Fruit fly (Drosophila melanogaster) whole organism, adult: ENCODE data around the gene nero.

Source experiments
- CG12768 ChIP-seq: fragments of 200-800 bp; sonication (Bioruptor generic); optimal IDR thresholded peaks from 2 replicates; lab custom pipeline; 2017; ENCODE audit warnings: missing biosample characterization, missing genetic modification characterization, mild to moderate bottlenecking, moderate library complexity, missing genetic modification reagents
- CG14711 ChIP-seq: fragments of 200-800 bp; sonication (Bioruptor generic); optimal IDR thresholded peaks from 2 replicates; lab custom pipeline; 2018; ENCODE audit warnings: missing biosample characterization, mild to moderate bottlenecking, missing genetic modification characterization, moderate library complexity
- CG1620 ChIP-seq: fragments of 200-800 bp; sonication (Bioruptor generic); optimal IDR thresholded peaks from 2 replicates; lab custom pipeline; 2016; ENCODE audit warnings: missing biosample characterization, missing genetic modification characterization
- CG33017 ChIP-seq: fragments of 200-800 bp; sonication (Bioruptor generic); optimal IDR thresholded peaks from 2 replicates; lab custom pipeline; 2018; ENCODE audit warnings: missing biosample characterization, mild to moderate bottlenecking, missing genetic modification characterization, moderate library complexity
- CG7045 ChIP-seq: fragments of 200-800 bp; sonication (Bioruptor generic); optimal IDR thresholded peaks from 2 replicates; lab custom pipeline; 2017; ENCODE audit warnings: missing biosample characterization, mild to moderate bottlenecking, missing genetic modification characterization
- Clk ChIP-seq: fragments of 200-800 bp; sonication (Bioruptor generic); optimal IDR thresholded peaks from 2 replicates; lab custom pipeline; 2017; ENCODE audit warnings: missing biosample characterization, missing genetic modification characterization
- Hr96 ChIP-seq: fragments of 200-800 bp; sonication (Bioruptor generic); optimal IDR thresholded peaks from 2 replicates; lab custom pipeline; 2016; ENCODE audit warnings: missing biosample characterization, missing genetic modification characterization
- bab1 ChIP-seq: fragments of 200-800 bp; sonication (Bioruptor generic); optimal IDR thresholded peaks from 3 replicates; lab custom pipeline; 2019; ENCODE audit warnings: missing biosample characterization, mild to moderate bottlenecking, missing genetic modification characterization, moderate library complexity
- cic ChIP-seq: fragments of 200-800 bp; sonication (Bioruptor generic); optimal IDR thresholded peaks from 2 replicates; lab custom pipeline; 2017; ENCODE audit warnings: missing biosample characterization, mild to moderate bottlenecking, missing genetic modification characterization, moderate library complexity
- cnc ChIP-seq, 2 experiments: fragments of >200 bp; optimal IDR thresholded peaks; 2 replicates each; lab custom pipeline; 2017
- kay ChIP-seq: fragments of 200-800 bp; sonication (Bioruptor generic); peaks from one replicate; lab custom pipeline; 2016; ENCODE audit warnings: missing biosample characterization, missing genetic modification characterization, borderline replicate concordance
- ovo ChIP-seq: fragments of 200-800 bp; sonication (Bioruptor generic); optimal IDR thresholded peaks from 2 replicates; lab custom pipeline; 2016; ENCODE audit warnings: missing biosample characterization, missing genetic modification characterization
- tj ChIP-seq: fragments of 200-800 bp; sonication (Bioruptor generic); optimal IDR thresholded peaks from 3 replicates; lab custom pipeline; 2017; ENCODE audit warnings: missing biosample characterization, mild to moderate bottlenecking, missing genetic modification characterization, moderate library complexity
- toe ChIP-seq: fragments of 200-800 bp; sonication (Bioruptor generic); optimal IDR thresholded peaks from 2 replicates; lab custom pipeline; 2016; ENCODE audit warnings: missing biosample characterization, missing genetic modification characterization

DNA sequence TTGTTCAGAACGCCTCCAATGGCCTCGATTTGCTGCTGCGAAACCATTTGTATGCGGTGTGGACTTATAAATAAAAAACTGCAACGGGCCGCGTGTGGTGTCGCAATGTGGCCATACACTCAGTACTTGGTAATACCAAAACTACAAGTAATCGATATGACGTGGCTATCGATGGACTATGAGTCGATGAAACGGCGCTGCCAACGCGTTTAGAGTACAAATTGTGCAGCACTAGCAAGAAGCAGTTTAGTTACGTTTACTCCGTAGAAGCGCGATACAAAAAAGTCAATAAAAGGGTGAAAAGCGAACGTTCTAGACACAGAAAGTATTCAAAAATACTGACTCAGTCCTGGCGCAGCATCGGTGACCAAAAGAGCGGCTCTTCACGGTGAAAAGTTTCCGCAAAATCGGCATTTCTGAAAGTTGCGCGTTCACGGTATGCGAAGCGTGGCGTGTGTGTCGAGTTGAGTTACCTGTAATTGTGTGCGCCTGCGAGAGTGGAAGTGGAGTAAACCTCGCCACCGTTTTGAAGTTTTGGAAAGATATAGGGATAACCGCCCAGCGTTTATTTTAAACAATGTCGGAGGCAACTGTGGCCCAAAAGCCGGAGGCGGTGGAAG is at the start of gene nero, which contains the start of gene CG1910:
- TF ChIP-seq Hr96 (GFP tag; lab: Kevin White, UChicago) = no peak
- TF ChIP-seq toe (GFP tag; lab: Kevin White, UChicago) = peak; percentile 0
- no peak for TF ChIP-seq Clk (GFP tag; lab: Kevin White, UChicago)
- TF ChIP-seq CG12768 = no peak
- no peak for TF ChIP-seq CG33017 (tag; lab: Kevin White, UChicago)
- no peak for TF ChIP-seq kay
- peak; percentile 42 for TF ChIP-seq bab1 (GFP tag; lab: Kevin White, UChicago)
- TF ChIP-seq CG1620 (GFP tag; lab: Kevin White, UChicago) = peak; percentile 18
- no peak for TF ChIP-seq CG14711 (tag; lab: Kevin White, UChicago)
- no peak for TF ChIP-seq CG7045 (GFP tag; lab: Kevin White, UChicago)
- TF ChIP-seq cnc (optimal IDR thresholded peaks at IDR 0.05; lab: Kevin White, UChicago) = no peak
- peak; percentile 85 for TF ChIP-seq tj (GFP tag; lab: Kevin White, UChicago)
- TF ChIP-seq ovo = no peak
- no peak for TF ChIP-seq cic (GFP tag; lab: Kevin White, UChicago)
